Worm (Caenorhabditis elegans) whole organism, L4 larva: Measurements from ENCODE around the gene spc-1.

ENCODE experiments used
- F10B5.3 ChIP-seq: sonication (generic microtip); optimal IDR thresholded peaks from 2 replicates; lab custom pipeline; 2016; ENCODE audit warnings: mild to moderate bottlenecking, missing genetic modification characterization, missing compliant biosample characterization
- F37D6.2 ChIP-seq: sonication (generic microtip); optimal IDR thresholded peaks from 2 replicates; lab custom pipeline; 2016; ENCODE audit warnings: mild to moderate bottlenecking, missing genetic modification characterization, missing compliant biosample characterization
- F49E8.2 ChIP-seq: sonication (generic microtip); optimal IDR thresholded peaks from 2 replicates; lab custom pipeline; 2016; ENCODE audit warnings: missing compliant biosample characterization, mild to moderate bottlenecking, missing genetic modification characterization, borderline replicate concordance
- T26A8.4 ChIP-seq: fragments of 200-800 bp; sonication (Bioruptor generic); IDR thresholded peaks from 2 replicates; pipeline ENCODE4 v1.3.6; 2022; ENCODE audit warnings: missing genetic modification characterization, missing compliant biosample characterization
- Y105C5A.15 ChIP-seq: fragments of 200-800 bp; sonication (Bioruptor generic); IDR thresholded peaks from 2 replicates; pipeline ENCODE4 v1.3.6; 2022; ENCODE audit warnings: missing genetic modification characterization, missing compliant biosample characterization
- Y75B8A.6 ChIP-seq: fragments of 200-800 bp; sonication (Bioruptor generic); IDR thresholded peaks from 2 replicates; pipeline ENCODE4 v1.3.6; 2022; ENCODE audit warnings: missing genetic modification reagents, missing genetic modification characterization, missing compliant biosample characterization
- ZK546.5 ChIP-seq, 2 experiments: sonication (generic microtip); optimal IDR thresholded peaks; 2 replicates each; lab custom pipeline; 2017; ENCODE audit warnings: missing biosample characterization in 2 of 2, missing genetic modification characterization in 2 of 2
- aha-1 ChIP-seq: fragments of 150-350 bp; peaks from one replicate; lab custom pipeline; 2014; ENCODE audit warnings: missing biosample characterization, missing genetic modification characterization
- ama-1 ChIP-seq: fragments of 150-350 bp; optimal IDR thresholded peaks from 2 replicates; lab custom pipeline; 2014; ENCODE audit warnings: inconsistent platforms, mixed read lengths
- ceh-20 ChIP-seq: fragments of 200-800 bp; sonication (Bioruptor generic); IDR thresholded peaks from 2 replicates; pipeline ENCODE4 v1.3.6; 2022; ENCODE audit warnings: missing genetic modification reagents, missing genetic modification characterization, missing compliant biosample characterization
- ceh-62 ChIP-seq: sonication (generic microtip); optimal IDR thresholded peaks from 2 replicates; lab custom pipeline; 2017; ENCODE audit warnings: missing biosample characterization, missing genetic modification characterization
- ces-1 ChIP-seq: fragments of 150-350 bp; sonication (generic microtip); optimal IDR thresholded peaks from 4 replicates; lab custom pipeline; 2014; ENCODE audit warnings: missing biosample characterization, missing genetic modification reagents, missing genetic modification characterization
- daf-12 ChIP-seq: fragments of 150-350 bp; optimal IDR thresholded peaks from 2 replicates; lab custom pipeline; 2014; ENCODE audit warnings: missing biosample characterization, missing genetic modification reagents, missing genetic modification characterization
- daf-8 ChIP-seq: fragments of 200-800 bp; sonication (Bioruptor generic); IDR thresholded peaks from 2 replicates; pipeline ENCODE4 v1.3.6; 2022; ENCODE audit warnings: missing genetic modification characterization, missing compliant biosample characterization
- dmd-8 ChIP-seq: fragments of 200-800 bp; sonication (Bioruptor generic); IDR thresholded peaks from 2 replicates; pipeline ENCODE4 v1.3.6; 2022; ENCODE audit warnings: missing genetic modification characterization, missing compliant biosample characterization
- dmd-9 ChIP-seq: fragments of 200-800 bp; sonication (Bioruptor generic); IDR thresholded peaks from 2 replicates; pipeline ENCODE4 v1.3.6; 2022; ENCODE audit warnings: missing genetic modification reagents, missing genetic modification characterization, missing compliant biosample characterization
- dpl-1 ChIP-seq: fragments of 150-350 bp; optimal IDR thresholded peaks from 2 replicates; lab custom pipeline; 2014; ENCODE audit warnings: missing biosample characterization, missing genetic modification reagents, missing genetic modification characterization
- duxl-1 ChIP-seq: sonication (generic microtip); optimal IDR thresholded peaks from 2 replicates; lab custom pipeline; 2016; ENCODE audit warnings: mild to moderate bottlenecking, missing genetic modification characterization, moderate library complexity, missing compliant biosample characterization; ENCODE audit not compliant: poor library complexity
- egl-27 ChIP-seq: sonication (generic microtip); optimal IDR thresholded peaks from 3 replicates; lab custom pipeline; 2017; ENCODE audit warnings: missing biosample characterization, missing genetic modification reagents, missing genetic modification characterization
- egl-43 ChIP-seq: fragments of 200-800 bp; sonication (Bioruptor generic); IDR thresholded peaks from 2 replicates; pipeline ENCODE4 v1.3.6; 2022; ENCODE audit warnings: missing genetic modification reagents, missing genetic modification characterization, missing compliant biosample characterization
- hif-1 ChIP-seq, 2 experiments: sonication (generic microtip); optimal IDR thresholded peaks; 2 replicates each; lab custom pipeline; 2016 to 2017; ENCODE audit warnings: missing compliant biosample characterization in 2 of 2, missing genetic modification characterization in 2 of 2, missing genetic modification reagents in 2 of 2, missing genotype in 2 of 2, mild to moderate bottlenecking in 1 of 2
- hlh-11 ChIP-seq: fragments of 200-800 bp; sonication (Bioruptor generic); optimal IDR thresholded peaks from 2 replicates; lab custom pipeline; 2018; ENCODE audit warnings: mild to moderate bottlenecking, missing genetic modification characterization, missing compliant biosample characterization
- lin-39 ChIP-seq: fragments of 150-350 bp; optimal IDR thresholded peaks from 2 replicates; lab custom pipeline; 2014; ENCODE audit warnings: missing biosample characterization, missing genetic modification reagents, missing genetic modification characterization
- lir-3 ChIP-seq: sonication (generic microtip); optimal IDR thresholded peaks from 2 replicates; lab custom pipeline; 2016; ENCODE audit warnings: mild to moderate bottlenecking, missing genetic modification characterization, missing compliant biosample characterization
- madf-5 ChIP-seq, 2 experiments: fragments of 200-800 bp; sonication (Bioruptor generic); IDR thresholded peaks; 2 replicates each; pipeline ENCODE4 v1.3.6; 2022; ENCODE audit warnings: missing compliant biosample characterization in 2 of 2, missing genetic modification characterization in 2 of 2
- mdl-1 ChIP-seq, 2 experiments: fragments of 150-350 bp in 1 of 2; sonication (generic microtip) in 1 of 2; optimal IDR thresholded peaks; 2 replicates each; lab custom pipeline; 2014 to 2017; ENCODE audit warnings: missing biosample characterization in 2 of 2, missing genetic modification characterization in 2 of 2
- mdt-29 ChIP-seq: fragments of 200-800 bp; sonication (Bioruptor generic); IDR thresholded peaks from 2 replicates; pipeline ENCODE4 v1.3.6; 2022; ENCODE audit warnings: missing genetic modification reagents, missing genetic modification characterization, missing compliant biosample characterization
- mxl-2 ChIP-seq: fragments of 200-800 bp; sonication (Bioruptor generic); conservative IDR thresholded peaks from 2 replicates; pipeline ENCODE4 v1.3.6; 2022; ENCODE audit warnings: missing genetic modification reagents, missing genetic modification characterization, missing compliant biosample characterization
- nhr-10 ChIP-seq: fragments of 150-350 bp; optimal IDR thresholded peaks from 2 replicates; lab custom pipeline; 2014; ENCODE audit warnings: missing biosample characterization, missing genetic modification characterization
- nhr-102 ChIP-seq: sonication (generic microtip); optimal IDR thresholded peaks from 2 replicates; lab custom pipeline; 2016; ENCODE audit warnings: mild to moderate bottlenecking, missing genetic modification characterization, moderate library complexity, missing compliant biosample characterization
- nhr-11 ChIP-seq: fragments of 150-350 bp; optimal IDR thresholded peaks from 2 replicates; lab custom pipeline; 2014; ENCODE audit warnings: missing biosample characterization, missing genetic modification characterization
- nhr-237 ChIP-seq: sonication (generic microtip); optimal IDR thresholded peaks from 2 replicates; lab custom pipeline; 2017; ENCODE audit warnings: missing biosample characterization, missing genetic modification characterization
- nhr-48 ChIP-seq: sonication (generic microtip); optimal IDR thresholded peaks from 2 replicates; lab custom pipeline; 2016; ENCODE audit warnings: mild to moderate bottlenecking, missing genetic modification characterization, missing compliant biosample characterization
- nhr-6 ChIP-seq: fragments of 150-350 bp; optimal IDR thresholded peaks from 2 replicates; lab custom pipeline; 2014; ENCODE audit warnings: missing biosample characterization, missing genetic modification characterization
- nhr-77 ChIP-seq: fragments of 150-350 bp; optimal IDR thresholded peaks from 2 replicates; lab custom pipeline; 2014; ENCODE audit warnings: missing biosample characterization, missing genetic modification characterization
- pha-4 ChIP-seq, 2 experiments: fragments of 150-350 bp in 1 of 2; fragments of 200-800 bp in 1 of 2; sonication (Bioruptor generic) in 1 of 2; IDR thresholded peaks in 1 of 2; optimal IDR thresholded peaks in 1 of 2; 2 replicates each; pipeline versions ENCODE4 v1.3.6 to Lab custom; 2014 to 2022; ENCODE audit warnings: missing genetic modification characterization in 2 of 2, missing genetic modification reagents in 2 of 2, missing biosample characterization in 1 of 2, missing compliant biosample characterization in 1 of 2
- set-16 ChIP-seq: fragments of 200-800 bp; sonication (Bioruptor generic); IDR thresholded peaks from 2 replicates; pipeline ENCODE4 v1.3.6; 2022; ENCODE audit warnings: missing genetic modification reagents, missing genetic modification characterization, missing compliant biosample characterization
- snpc-1.2 ChIP-seq: fragments of 200-800 bp; sonication (Bioruptor generic); IDR thresholded peaks from 2 replicates; pipeline ENCODE4 v1.3.6; 2022; ENCODE audit warnings: missing genetic modification reagents, missing genetic modification characterization, missing compliant biosample characterization
- spr-3 ChIP-seq: fragments of 200-800 bp; sonication (Bioruptor generic); optimal IDR thresholded peaks from 2 replicates; lab custom pipeline; 2018; ENCODE audit warnings: mild to moderate bottlenecking, missing genetic modification characterization, missing compliant biosample characterization
- tra-1 ChIP-seq: fragments of 200-800 bp; sonication (Bioruptor generic); IDR thresholded peaks from 2 replicates; pipeline ENCODE4 v1.3.6; 2022; ENCODE audit warnings: missing genetic modification reagents, missing genetic modification characterization, missing compliant biosample characterization
- unc-39 ChIP-seq: sonication (generic microtip); optimal IDR thresholded peaks from 2 replicates; lab custom pipeline; 2017; ENCODE audit warnings: missing biosample characterization, missing genetic modification characterization
- vab-7 ChIP-seq: fragments of 200-800 bp; sonication (Bioruptor generic); IDR thresholded peaks from 2 replicates; pipeline ENCODE4 v1.3.6; 2022; ENCODE audit warnings: missing genetic modification reagents, missing genetic modification characterization, missing compliant biosample characterization
- zfp-3 ChIP-seq: fragments of 200-800 bp; sonication (Bioruptor generic); conservative IDR thresholded peaks from 2 replicates; pipeline ENCODE4 v1.3.6; 2022; ENCODE audit warnings: missing genetic modification reagents, missing genetic modification characterization, missing compliant biosample characterization
- zip-2 ChIP-seq: fragments of 150-350 bp; optimal IDR thresholded peaks from 2 replicates; lab custom pipeline; 2014; ENCODE audit warnings: missing biosample characterization, missing genetic modification characterization
- ztf-7 ChIP-seq: fragments of 150-350 bp; optimal IDR thresholded peaks from 2 replicates; lab custom pipeline; 2014; ENCODE audit warnings: missing biosample characterization, missing genetic modification characterization

spc-1 gene

DNA sequence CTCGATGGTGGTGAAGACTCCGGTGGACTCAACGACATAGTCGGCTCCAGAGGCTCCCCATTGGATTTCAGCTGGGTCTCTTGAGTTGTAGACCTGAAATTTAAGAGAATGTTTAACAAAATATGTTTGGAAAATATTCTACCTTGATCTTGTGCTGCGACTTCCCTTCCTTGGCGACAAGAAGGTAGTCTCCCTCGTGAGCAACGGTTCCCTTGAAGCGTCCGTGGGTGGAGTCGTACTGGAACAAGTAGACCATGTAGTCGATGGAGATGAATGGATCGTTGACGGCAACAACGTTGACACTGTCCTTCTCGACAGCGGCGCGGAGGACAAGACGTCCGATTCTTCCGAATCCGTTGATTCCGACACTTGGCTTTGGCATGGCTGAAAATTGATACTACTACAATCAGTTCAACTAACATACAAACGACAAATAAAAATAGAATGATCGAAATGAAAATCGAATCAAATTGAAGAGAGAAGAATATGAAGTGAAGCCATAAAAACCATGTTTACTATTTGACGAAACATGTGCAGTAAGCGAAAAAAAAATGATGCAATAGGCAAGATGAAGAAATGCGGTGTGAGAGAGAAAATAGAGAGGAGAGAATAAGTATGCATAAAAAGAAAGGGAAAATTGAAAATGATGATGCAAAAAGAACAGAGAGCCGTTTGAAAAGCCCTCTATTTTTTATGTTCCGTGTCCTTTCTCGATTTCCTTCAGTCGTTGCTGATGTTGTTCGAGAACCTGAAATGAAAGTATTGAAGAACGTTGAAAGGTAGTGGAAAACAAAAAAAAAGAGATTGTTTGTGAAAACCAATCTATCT, 12.4 kb downstream of the spc-1 start, which contains the start of gene gpd-2 (continued):
- TF ChIP-seq vab-7 (GFP tag; lab: Robert Waterston, UW) (0 out of 2 replicates have a peak, but pooled peaks have one; percentile 6), madf-5 (GFP tag; IDR thresholded peaks at IDR 0.05; lab: Robert Waterston, UW) (no peak), nhr-102 (tag; lab: Kevin White, UChicago) (no peak), spr-3 (GFP tag; lab: Kevin White, UChicago) (no peak), ces-1 (GFP tag; lab: Kevin White, UChicago) (no peak), F37D6.2 (tag; lab: Kevin White, UChicago) (no peak), mxl-2 (GFP tag; lab: Robert Waterston, UW) (no peak), ztf-7 (tag; lab: Kevin White, UChicago) (peak; percentile 52), nhr-11 (no peak), ama-1 (lab: Kevin White, UChicago) (no peak), nhr-6 (tag; lab: Kevin White, UChicago) (peak; percentile 41), dmd-9 (GFP tag; lab: Robert Waterston, UW) (no peak), ceh-62 (tag; lab: Kevin White, UChicago) (no peak), zip-2 (tag; lab: Kevin White, UChicago) (peak; percentile 6), F10B5.3 (tag; lab: Kevin White, UChicago) (no peak), F49E8.2 (tag; lab: Kevin White, UChicago) (no peak), snpc-1.2 (GFP tag; lab: Robert Waterston, UW) (0 out of 2 replicates have a peak, but pooled peaks have one; percentile 22), aha-1 (tag; lab: Kevin White, UChicago) (peak; percentile 93), pha-4 (GFP tag; IDR thresholded peaks at IDR 0.05; lab: Robert Waterston, UW) (0 out of 2 replicates have a peak, but pooled peaks have one; percentile 15), pha-4 (tag; optimal IDR thresholded peaks at IDR 0.05; lab: Kevin White, UChicago) (no peak), dpl-1 (GFP tag; lab: Kevin White, UChicago) (no peak), duxl-1 (tag; lab: Kevin White, UChicago) (no peak), ZK546.5 (tag; optimal IDR thresholded peaks at IDR 0.05; lab: Kevin White, UChicago) (no peak), daf-12 (tag; lab: Kevin White, UChicago) (no peak), Y75B8A.6 (GFP tag; lab: Robert Waterston, UW) (no peak), Y105C5A.15 (0 out of 2 replicates have a peak, but pooled peaks have one; percentile 17), lin-39 (no peak)

DNA sequence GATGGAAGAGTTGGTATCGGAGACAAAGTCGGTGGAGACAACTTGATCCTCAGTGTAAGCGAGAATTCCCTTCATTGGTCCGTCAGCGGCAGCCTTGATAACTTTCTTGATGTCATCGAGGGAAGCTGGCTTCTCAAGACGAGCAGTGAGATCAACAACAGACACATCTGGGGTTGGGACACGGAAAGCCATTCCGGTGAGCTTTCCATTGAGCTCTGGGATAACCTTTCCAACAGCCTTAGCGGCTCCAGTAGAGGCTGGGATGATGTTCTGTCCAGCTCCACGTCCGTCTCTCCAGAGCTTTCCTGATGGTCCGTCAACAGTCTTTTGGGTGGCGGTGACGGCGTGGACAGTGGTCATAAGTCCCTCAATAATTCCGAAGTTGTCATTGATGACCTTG, 13.2 kb downstream of the spc-1 start:
- TF ChIP-seq dmd-8 (GFP tag; lab: Robert Waterston, UW) (0 out of 2 replicates have a peak, but pooled peaks have one; percentile 34), egl-43 (GFP tag; lab: Robert Waterston, UW) (0 out of 2 replicates have a peak, but pooled peaks have one; percentile 34), ceh-20 (GFP tag; lab: Robert Waterston, UW) (peak; percentile 14; the same call in 1 of the 2 replicates), zfp-3 (GFP tag; lab: Robert Waterston, UW) (peak; percentile 28), aha-1 (tag; lab: Kevin White, UChicago) (peak; percentile 62), T26A8.4 (GFP tag; lab: Robert Waterston, UW) (peak; percentile 5; the same call in 1 of the 2 replicates), tra-1 (GFP tag; lab: Robert Waterston, UW) (peak; percentile 38; the same call in 1 of the 2 replicates), mdt-29 (peak; percentile 21; the same call in 1 of the 2 replicates), set-16 (GFP tag; lab: Robert Waterston, UW) (peak; percentile 60)

DNA sequence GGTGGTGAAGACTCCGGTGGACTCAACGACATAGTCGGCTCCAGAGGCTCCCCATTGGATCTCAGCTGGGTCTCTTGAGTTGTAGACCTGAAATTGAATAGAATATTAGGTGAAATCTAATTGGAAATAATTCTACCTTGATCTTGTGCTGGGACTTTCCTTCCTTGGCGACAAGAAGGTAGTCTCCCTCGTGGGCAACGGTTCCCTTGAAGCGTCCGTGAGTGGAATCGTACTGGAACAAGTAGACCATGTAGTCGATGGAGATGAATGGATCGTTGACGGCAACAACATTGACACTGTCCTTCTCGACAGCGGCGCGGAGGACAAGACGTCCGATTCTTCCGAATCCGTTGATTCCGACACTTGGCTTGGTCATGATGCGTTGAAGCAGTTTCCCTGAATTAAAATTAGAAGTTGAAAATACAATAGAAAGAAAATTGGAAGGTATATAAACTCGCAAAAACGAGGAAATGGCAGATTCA, 13.9 kb downstream of the spc-1 start, which contains the start of gene gpd-3:
Gene gpd-3, minus strand, starts transcription at position 396 of the 482 bp plus-strand sequence.
- TF ChIP-seq F10B5.3 (tag; lab: Kevin White, UChicago): no peak
- no peak for TF ChIP-seq hlh-11 (tag; lab: Kevin White, UChicago)
- TF ChIP-seq ama-1 (lab: Kevin White, UChicago): peak; percentile 92
- TF ChIP-seq nhr-237 (tag; lab: Kevin White, UChicago): no peak
- TF ChIP-seq F49E8.2 (tag; lab: Kevin White, UChicago): no peak
- TF ChIP-seq ces-1 (GFP tag; lab: Kevin White, UChicago): no peak
- no peak for TF ChIP-seq nhr-48 (tag; lab: Kevin White, UChicago)
- TF ChIP-seq hif-1 (tag; optimal IDR thresholded peaks at IDR 0.05; lab: Kevin White, UChicago): no peak
- no peak for TF ChIP-seq mdl-1 (tag; optimal IDR thresholded peaks at IDR 0.05; lab: Kevin White, UChicago)
- no peak for TF ChIP-seq egl-27 (tag; lab: Kevin White, UChicago)
- TF ChIP-seq nhr-10 (tag; lab: Kevin White, UChicago): no peak
- no peak for TF ChIP-seq zip-2 (tag; lab: Kevin White, UChicago)
- no peak for TF ChIP-seq daf-8 (GFP tag; lab: Robert Waterston, UW)
- peak; percentile 60 for TF ChIP-seq aha-1 (tag; lab: Kevin White, UChicago)
- TF ChIP-seq lir-3: no peak
- no peak for TF ChIP-seq nhr-77 (tag; lab: Kevin White, UChicago)
- no peak for TF ChIP-seq unc-39 (tag; lab: Kevin White, UChicago)
